Fruit fly (Drosophila melanogaster): ENCODE measurements around the gene Tdh.

Gene Tdh

DNA sequence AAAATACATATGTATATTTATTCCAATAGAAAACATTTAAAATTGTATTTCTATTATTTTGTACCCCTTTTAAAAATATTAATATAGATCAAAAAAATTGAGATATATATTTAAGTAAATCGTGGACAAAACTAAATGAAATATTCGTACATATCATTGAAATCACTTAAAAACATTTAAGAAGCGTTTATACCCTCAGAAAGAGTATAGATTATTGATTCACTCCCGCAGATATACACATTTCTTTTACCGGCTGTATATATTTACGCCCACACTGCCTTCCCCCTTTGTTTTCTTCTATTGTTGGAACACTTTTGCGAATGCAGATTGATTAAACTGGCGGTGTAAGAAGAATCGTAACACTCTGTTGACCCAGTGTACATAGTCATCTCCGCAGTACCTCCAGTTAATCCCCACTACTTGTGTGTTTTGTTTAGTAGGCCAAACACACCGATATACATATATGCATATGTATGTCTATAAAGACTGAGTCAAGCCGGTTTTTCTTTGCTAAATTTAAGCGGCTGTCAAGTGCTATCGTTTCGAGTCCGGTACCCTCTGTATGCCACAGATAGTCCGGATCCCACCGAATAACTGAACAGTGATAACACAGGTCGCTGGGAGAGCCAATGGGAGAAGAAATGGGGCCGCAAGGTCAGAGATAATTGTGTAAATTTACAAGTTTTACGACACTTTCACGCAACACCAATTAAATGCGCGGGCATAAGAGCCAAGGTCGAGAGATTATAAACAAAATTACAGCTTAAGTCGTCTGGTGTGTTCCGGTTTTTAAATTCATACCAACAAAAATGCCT, 5.0 kb downstream of the Tdh start (continued):
- TF ChIP-seq CG6854 (GFP tag; optimal IDR thresholded peaks at IDR 0.05) (peak; percentile 55), Ets65A (GFP tag) (peak; percentile 47), CG9609 (GFP tag; optimal IDR thresholded peaks at IDR 0.05) (peak; percentile 46), Doc3 (GFP tag; IDR thresholded peaks at IDR 0.05; ENCODE audit: partially characterized antibody) (no peak), Meics (GFP tag; optimal IDR thresholded peaks at IDR 0.05) (peak; percentile 83), CrebB (tag; optimal IDR thresholded peaks at IDR 0.05) (peak; percentile 69), ci (GFP tag; IDR thresholded peaks at IDR 0.05) (peak; percentile 86), D (optimal IDR thresholded peaks at IDR 0.05) (no peak), D (GFP tag; optimal IDR thresholded peaks at IDR 0.05) (peak; percentile 34), psq (GFP tag; optimal IDR thresholded peaks at IDR 0.05) (peak; percentile 47), CG13775 (GFP tag; optimal IDR thresholded peaks at IDR 0.05) (no peak), kni (GFP tag; optimal IDR thresholded peaks at IDR 0.05) (peak; percentile 64), fu2 (GFP tag; optimal IDR thresholded peaks at IDR 0.05) (peak; percentile 12), CG1792 (GFP tag; optimal IDR thresholded peaks at IDR 0.05) (peak; percentile 87), E2f1 (GFP tag; IDR thresholded peaks at IDR 0.05) (no peak), CG7839 (tag; optimal IDR thresholded peaks at IDR 0.05) (peak; percentile 14), CG6765 (GFP tag; optimal IDR thresholded peaks at IDR 0.05) (peak; percentile 49), CG17328 (GFP tag; IDR thresholded peaks at IDR 0.05) (peak; percentile 32; the same call in 1 of the 2 replicates), CG2120 (GFP tag; optimal IDR thresholded peaks at IDR 0.05) (peak; percentile 31), MTF-1 (GFP tag; optimal IDR thresholded peaks at IDR 0.05; ENCODE audit: borderline replicate concordance) (peak; percentile 48), CG11696 (GFP tag; IDR thresholded peaks at IDR 0.05) (0 out of 2 replicates have a peak, but pooled peaks have one; percentile 56), CG18764 (GFP tag; optimal IDR thresholded peaks at IDR 0.05) (peak; percentile 46), Atf6 (GFP tag; IDR thresholded peaks at IDR 0.05) (0 out of 2 replicates have a peak, but pooled peaks have one; percentile 29), odd (GFP tag; optimal IDR thresholded peaks at IDR 0.05) (no peak), gro (GFP tag; optimal IDR thresholded peaks at IDR 0.05) (peak; percentile 21), Dad (GFP tag; optimal IDR thresholded peaks at IDR 0.05) (peak; percentile 4), Fer3 (tag; optimal IDR thresholded peaks at IDR 0.05) (peak; percentile 16), CG18011 (GFP tag; optimal IDR thresholded peaks at IDR 0.05) (peak; percentile 21), Opbp (GFP tag; IDR thresholded peaks at IDR 0.05; ENCODE audit: partially characterized antibody) (no peak), mam (GFP tag; optimal IDR thresholded peaks at IDR 0.05) (peak; percentile 27), CG4424 (GFP tag; optimal IDR thresholded peaks at IDR 0.05) (peak; percentile 7), CG8478 (optimal IDR thresholded peaks at IDR 0.05) (no peak), run (tag; optimal IDR thresholded peaks at IDR 0.05) (no peak), CG2875 (GFP tag; optimal IDR thresholded peaks at IDR 0.05) (peak; percentile 79), slbo (GFP tag; IDR thresholded peaks at IDR 0.05) (peak; percentile 29; the same call in 1 of the 2 replicates), Hr51 (GFP tag; optimal IDR thresholded peaks at IDR 0.05) (peak; percentile 20 to 40), CHES-1-like (GFP tag; optimal IDR thresholded peaks at IDR 0.05) (peak; percentile 53), CG4854 (GFP tag; optimal IDR thresholded peaks at IDR 0.05) (peak; percentile 48), Hr39 (optimal IDR thresholded peaks at IDR 0.05) (no peak), CG17385 (GFP tag; optimal IDR thresholded peaks at IDR 0.05) (peak; percentile 43), br (optimal IDR thresholded peaks at IDR 0.05) (no peak), ato (GFP tag; IDR thresholded peaks at IDR 0.05; ENCODE audit: partially characterized antibody) (no peak), Lim3 (GFP tag; IDR thresholded peaks at IDR 0.05) (no peak), CG11247 (GFP tag; IDR thresholded peaks at IDR 0.05) (no peak), B-H2 (GFP tag; optimal IDR thresholded peaks at IDR 0.05) (peak; percentile 35), CG12071 (GFP tag; optimal IDR thresholded peaks at IDR 0.05) (peak; percentile 87), gem (tag; optimal IDR thresholded peaks at IDR 0.05) (peak; percentile 44), HLH3B (GFP tag; IDR thresholded peaks at IDR 0.05) (peak; percentile 6; the same call in 1 of the 2 replicates), dmrt11E (tag; optimal IDR thresholded peaks at IDR 0.05) (peak; percentile 70), nom (GFP tag; optimal IDR thresholded peaks at IDR 0.05) (no peak)
